Fruit fly (Drosophila melanogaster): Measurements from ENCODE around the gene scf.

scf gene

dm6 chr3L:1313039-1313766 is 14.7 kb downstream of the scf start, which contains the start of the genes sturkopf and Herc4:
TSS of gene sturkopf (minus strand) at chr3L:1313377.
TSS of gene Herc4 (plus strand) at chr3L:1313696.
- TF ChIP-seq Nf-YB (GFP tag; optimal IDR thresholded peaks at IDR 0.05) (peak; percentile 49), zen (tag; optimal IDR thresholded peaks at IDR 0.05) (no peak), CG18011 (GFP tag; optimal IDR thresholded peaks at IDR 0.05) (peak; percentile 57), shn (GFP tag; optimal IDR thresholded peaks at IDR 0.05) (peak; percentile 78), CG11504 (tag; optimal IDR thresholded peaks at IDR 0.05) (no peak), pb (GFP tag; optimal IDR thresholded peaks at IDR 0.05) (peak; percentile 27), luna (GFP tag; optimal IDR thresholded peaks at IDR 0.05) (peak; percentile 81), CG9876 (GFP tag; optimal IDR thresholded peaks at IDR 0.05) (peak; percentile 46), sna (GFP tag; IDR thresholded peaks at IDR 0.05; ENCODE audit: partially characterized antibody) (no peak), CG10654 (GFP tag; optimal IDR thresholded peaks at IDR 0.05) (peak; percentile 53), CG43689 (GFP tag; IDR thresholded peaks at IDR 0.05) (no peak), Sox102F (GFP tag; optimal IDR thresholded peaks at IDR 0.05) (no peak), CG3726 (GFP tag; IDR thresholded peaks at IDR 0.05) (no peak), Doc2 (GFP tag; IDR thresholded peaks at IDR 0.05) (no peak), CG9797 (GFP tag; optimal IDR thresholded peaks at IDR 0.05) (no peak), CG14014 (GFP tag; IDR thresholded peaks at IDR 0.05) (peak; percentile 42), ara (GFP tag; IDR thresholded peaks at IDR 0.05) (no peak), Jarid2 (GFP tag; optimal IDR thresholded peaks at IDR 0.05) (no peak), crp (GFP tag; optimal IDR thresholded peaks at IDR 0.05) (peak; percentile 34 to 82), Hey (tag; optimal IDR thresholded peaks at IDR 0.05) (no peak), CG31365 (tag; optimal IDR thresholded peaks at IDR 0.05) (no peak), H15 (GFP tag; IDR thresholded peaks at IDR 0.05) (no peak; the same call in 2 of the 3 replicates), lov (optimal IDR thresholded peaks at IDR 0.05) (no peak), lov (GFP tag; IDR thresholded peaks at IDR 0.05) (no peak), Hr51 (GFP tag; optimal IDR thresholded peaks at IDR 0.05) (peak; percentile 51 to 71), rib (GFP tag; IDR thresholded peaks at IDR 0.05) (peak; percentile 21; the same call in 1 of the 2 replicates), inv (GFP tag; IDR thresholded peaks at IDR 0.05; ENCODE audit: partially characterized antibody) (no peak), Poxn (GFP tag; IDR thresholded peaks at IDR 0.05) (peak; percentile 42; the same call in 1 of the 2 replicates), CG12071 (GFP tag; optimal IDR thresholded peaks at IDR 0.05) (no peak), gcm (GFP tag; optimal IDR thresholded peaks at IDR 0.05) (peak; percentile 60), CG1529 (GFP tag; optimal IDR thresholded peaks at IDR 0.05) (peak; percentile 25), Mes4 (GFP tag; optimal IDR thresholded peaks at IDR 0.05) (peak; percentile 48), CG5245 (GFP tag; optimal IDR thresholded peaks at IDR 0.05) (peak; percentile 11), CG15479 (GFP tag; optimal IDR thresholded peaks at IDR 0.05) (no peak), CG10267 (tag; optimal IDR thresholded peaks at IDR 0.05) (peak; percentile 58), kay (GFP tag; optimal IDR thresholded peaks at IDR 0.05) (peak; percentile 77), CG10543 (GFP tag; optimal IDR thresholded peaks at IDR 0.05) (peak; percentile 93), CG6689 (GFP tag; IDR thresholded peaks at IDR 0.05) (peak; percentile 64), sisA (GFP tag; IDR thresholded peaks at IDR 0.05) (peak; percentile 76), CG12942 (GFP tag; optimal IDR thresholded peaks at IDR 0.05) (peak; percentile 60), CG8478 (optimal IDR thresholded peaks at IDR 0.05) (no peak), CG4730 (GFP tag; IDR thresholded peaks at IDR 0.05) (peak; percentile 50), CG5180 (GFP tag; optimal IDR thresholded peaks at IDR 0.05) (no peak), CG2129 (GFP tag; IDR thresholded peaks at IDR 0.05; ENCODE audit: partially characterized antibody) (no peak), salm (tag; optimal IDR thresholded peaks at IDR 0.05) (peak; percentile 41), Atf3 (GFP tag; optimal IDR thresholded peaks at IDR 0.05) (peak; percentile 50), NFAT (GFP tag; IDR thresholded peaks at IDR 0.05) (peak; percentile 77), CG32767 (GFP tag; IDR thresholded peaks at IDR 0.05) (no peak), cas (GFP tag; IDR thresholded peaks at IDR 0.05) (peak; percentile 12; the same call in 1 of the 2 replicates), HLH3B (GFP tag; IDR thresholded peaks at IDR 0.05) (peak; percentile 48)
